Worm (Caenorhabditis elegans) whole organism, mixed stage, embryonic: ENCODE results near the gene F46G10.2.

Experiments
- bed-3 ChIP-seq: fragments of 200-800 bp; sonication (Bioruptor generic); optimal IDR thresholded peaks from 3 replicates; lab custom pipeline; 2018; ENCODE audit warnings: mild to moderate bottlenecking, missing genetic modification characterization, moderate library complexity, missing compliant biosample characterization
- elt-1 ChIP-seq: sonication (generic microtip); optimal IDR thresholded peaks from 2 replicates; lab custom pipeline; 2017; ENCODE audit warnings: missing genetic modification characterization, mild to moderate bottlenecking, missing compliant biosample characterization, antibody characterized with exemption, moderate library complexity, borderline replicate concordance; ENCODE audit not compliant: insufficient read depth
- ham-2 ChIP-seq: fragments of 200-800 bp; sonication (Bioruptor generic); optimal IDR thresholded peaks from 2 replicates; lab custom pipeline; 2018; ENCODE audit warnings: mild to moderate bottlenecking, missing genetic modification characterization, missing compliant biosample characterization
- lsy-2 ChIP-seq: fragments of 150-350 bp; optimal IDR thresholded peaks from 2 replicates; lab custom pipeline; 2014; ENCODE audit warnings: missing biosample characterization, missing genetic modification characterization
- mep-1 ChIP-seq: fragments of 150-350 bp; optimal IDR thresholded peaks from 2 replicates; lab custom pipeline; 2017; ENCODE audit warnings: missing biosample characterization, missing genetic modification reagents, missing genetic modification characterization, inconsistent platforms
- nhr-12 ChIP-seq: fragments of 150-350 bp; optimal IDR thresholded peaks from 2 replicates; lab custom pipeline; 2014; ENCODE audit warnings: missing biosample characterization, missing genetic modification characterization
- nhr-237 ChIP-seq: fragments of 150-350 bp; optimal IDR thresholded peaks from 2 replicates; lab custom pipeline; 2014; ENCODE audit warnings: missing biosample characterization, missing genetic modification characterization
- snpc-4 ChIP-seq: fragments of 150-350 bp; optimal IDR thresholded peaks from 2 replicates; lab custom pipeline; 2014; ENCODE audit warnings: missing biosample characterization, missing genetic modification characterization
- sptf-1 ChIP-seq: sonication (generic microtip); optimal IDR thresholded peaks from 2 replicates; lab custom pipeline; 2017; ENCODE audit warnings: mild to moderate bottlenecking, missing genetic modification characterization, moderate library complexity, missing compliant biosample characterization
- unc-62 ChIP-seq: fragments of 150-350 bp; optimal IDR thresholded peaks from 2 replicates; lab custom pipeline; 2014; ENCODE audit warnings: missing biosample characterization, missing genetic modification reagents, missing genetic modification characterization
- zip-8 ChIP-seq: fragments of 150-350 bp; optimal IDR thresholded peaks from 2 replicates; lab custom pipeline; 2014; ENCODE audit warnings: missing biosample characterization, missing genetic modification characterization

ce11 chrX:13284091-13284490 lies 38.7 kb upstream of the F46G10.2 start, which contains the start of gene cyp-14A4:
- no peak for TF ChIP-seq unc-62 (GFP tag; lab: Kevin White, UChicago)
- TF ChIP-seq mep-1 (tag; lab: Kevin White, UChicago): no peak
- no peak for TF ChIP-seq lsy-2 (tag; lab: Kevin White, UChicago)
- TF ChIP-seq bed-3 (GFP tag; lab: Kevin White, UChicago): no peak
- no peak for TF ChIP-seq sptf-1
- no peak for TF ChIP-seq elt-1 (tag; lab: Kevin White, UChicago)
- TF ChIP-seq zip-8 (tag; lab: Kevin White, UChicago): no peak
- TF ChIP-seq nhr-237 (tag; lab: Kevin White, UChicago): no peak
- no peak for TF ChIP-seq ham-2 (GFP tag; lab: Kevin White, UChicago)
- no peak for TF ChIP-seq snpc-4 (tag; lab: Kevin White, UChicago)
- TF ChIP-seq nhr-12: no peak
